Worm (Caenorhabditis elegans): Measurements from ENCODE around the gene gst-5.
A peak's percentile ranks its signal among the peaks of the same experiment; 100 is the strongest.
"Not testable (repeated sequence)": the region's sequence is repeated elsewhere in the genome, so short reads cannot be mapped to it uniquely, and the experiment has no call there.

Gene gst-5

DNA sequence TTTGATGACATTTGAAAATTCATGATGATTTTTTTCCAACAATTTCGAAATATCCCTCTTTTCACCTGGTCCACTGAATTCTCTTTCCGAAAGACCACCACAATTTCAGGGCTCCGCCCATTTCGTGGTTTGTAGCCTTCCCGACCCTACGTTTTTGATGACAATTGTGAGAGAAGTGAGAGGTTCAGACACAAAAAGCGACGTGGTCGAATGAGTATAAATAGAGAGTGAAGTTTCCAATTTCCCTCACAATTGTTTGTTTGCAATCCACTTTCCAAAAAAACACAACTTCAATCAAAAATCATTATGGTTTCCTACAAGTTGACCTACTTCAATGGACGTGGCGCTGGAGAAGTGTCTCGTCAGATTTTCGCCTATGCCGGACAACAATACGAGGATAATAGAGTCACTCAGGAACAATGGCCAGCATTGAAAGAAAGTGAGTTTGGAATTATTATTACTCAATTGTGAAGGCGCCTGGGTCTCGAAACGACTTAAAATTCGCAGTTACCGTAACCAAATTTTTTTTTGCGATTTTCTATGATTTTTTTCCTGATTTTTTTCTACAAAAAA lies at the start of gene gst-5:
Gene gst-5 (plus strand): TSS at position 246 of the 573 bp plus-strand sequence.
- TF ChIP-seq zag-1 (tag; optimal IDR thresholded peaks at IDR 0.05) (no peak), skn-1 (tag; optimal IDR thresholded peaks at IDR 0.05) (peak; percentile 61), nhr-67 (tag; optimal IDR thresholded peaks at IDR 0.05) (no peak), ama-1 (optimal IDR thresholded peaks at IDR 0.05) (peak; percentile 21), elt-2 (tag; optimal IDR thresholded peaks at IDR 0.05) (peak; percentile 33), hmg-11 (tag; optimal IDR thresholded peaks at IDR 0.05) (peak; percentile 9), ZK546.5 (tag; optimal IDR thresholded peaks at IDR 0.05) (no peak), pha-4 (tag; optimal IDR thresholded peaks at IDR 0.05) (peak; percentile 89), pqm-1 (tag; optimal IDR thresholded peaks at IDR 0.05) (peak; percentile 17), nhr-77 (tag; optimal IDR thresholded peaks at IDR 0.05) (no peak), nhr-11 (tag; optimal IDR thresholded peaks at IDR 0.05) (peak; percentile 67), elt-3 (tag; optimal IDR thresholded peaks at IDR 0.05) (no peak), aly-2 (tag; optimal IDR thresholded peaks at IDR 0.05) (no peak), lin-15B (tag; optimal IDR thresholded peaks at IDR 0.05) (peak; percentile 15), ceh-9 (tag; optimal IDR thresholded peaks at IDR 0.05) (no peak), nhr-23 (tag; optimal IDR thresholded peaks at IDR 0.05) (peak; percentile 30), nfya-1 (tag; optimal IDR thresholded peaks at IDR 0.05; ENCODE audit: insufficient read depth) (peak; percentile 39)

DNA sequence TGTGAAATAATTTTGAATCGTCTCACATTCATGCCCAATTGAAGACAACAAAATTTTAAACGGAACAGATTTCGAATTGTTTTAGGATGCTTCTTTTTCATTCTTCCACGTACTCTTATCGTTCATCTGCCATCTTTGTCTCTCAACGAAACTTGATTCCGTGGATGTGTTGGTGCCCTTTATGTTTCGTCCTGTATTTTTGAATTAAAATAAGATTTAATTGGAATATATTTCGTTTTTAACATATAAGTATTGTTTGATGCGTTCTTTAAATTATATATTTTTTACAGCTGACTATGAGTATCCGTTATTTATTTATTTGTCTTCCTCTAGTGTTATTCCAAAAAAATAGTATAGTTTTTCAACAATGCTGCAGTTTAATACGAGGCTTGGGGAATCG lies 48.0 kb upstream of the gst-5 start, which contains the start of gene gly-1:
Gene gly-1 (minus strand): TSS at position 101 of the 400 bp plus-strand sequence.
- no peak for TF ChIP-seq nfya-1 (tag; optimal IDR thresholded peaks at IDR 0.05; ENCODE audit: insufficient read depth)
- TF ChIP-seq elt-3 (tag; optimal IDR thresholded peaks at IDR 0.05), result no peak
- no peak for TF ChIP-seq ceh-16 (tag; optimal IDR thresholded peaks at IDR 0.05)
- TF ChIP-seq nhr-11 (tag; optimal IDR thresholded peaks at IDR 0.05), result no peak
- no peak for TF ChIP-seq unc-39 (tag; optimal IDR thresholded peaks at IDR 0.05)

DNA sequence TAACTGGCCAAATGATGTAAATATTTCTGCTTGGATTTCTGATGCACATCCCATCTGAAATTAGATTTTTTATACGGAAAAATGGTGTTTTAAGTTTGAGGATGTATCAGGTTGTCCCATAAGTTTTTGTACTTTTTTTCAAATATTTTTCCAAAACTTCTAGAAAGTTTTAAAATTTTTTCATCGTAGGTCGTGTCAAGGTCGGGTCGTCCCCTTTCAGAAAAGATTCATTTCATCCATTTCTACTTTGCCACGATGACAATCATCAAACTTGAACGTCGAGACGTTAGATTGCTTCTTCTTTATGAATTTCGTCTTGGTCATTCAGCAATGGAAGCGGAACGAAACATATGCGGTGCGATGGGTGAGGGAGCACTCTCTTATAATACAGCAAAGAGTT lies 45.8 kb upstream of the gst-5 start, which contains the start of gene sra-12:
Gene sra-12 (minus strand): TSS at position 101 of the 400 bp plus-strand sequence.
- not testable (repeated sequence) for TF ChIP-seq ZK546.5 (tag; optimal IDR thresholded peaks at IDR 0.05); unc-39 (tag; optimal IDR thresholded peaks at IDR 0.05); nhr-43 (tag; optimal IDR thresholded peaks at IDR 0.05; ENCODE audit: poor library complexity, severe bottlenecking)

DNA sequence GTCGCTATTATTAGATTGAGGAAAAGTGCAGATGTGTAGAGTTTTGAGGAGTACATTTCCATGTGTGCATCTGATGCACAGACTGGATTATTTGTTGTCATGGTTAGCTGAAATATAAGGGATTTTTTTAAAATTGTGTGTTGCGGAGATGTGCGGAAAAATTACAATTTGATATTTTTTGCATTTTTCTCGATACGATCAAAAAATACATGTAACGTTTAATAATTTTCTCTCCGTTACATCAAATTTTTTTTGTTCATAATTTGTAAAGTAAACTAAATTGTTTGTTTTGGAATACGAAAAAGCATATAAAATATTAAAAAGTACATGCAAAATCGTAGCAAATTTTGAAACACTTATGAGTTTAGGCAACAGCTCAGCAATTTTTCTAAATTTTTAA lies 39.9 kb upstream of the gst-5 start, which contains the start of gene sra-11:
Gene sra-11 (minus strand): TSS at position 101 of the 400 bp plus-strand sequence.
- no peak for TF ChIP-seq nhr-77 (tag; optimal IDR thresholded peaks at IDR 0.05)
- TF ChIP-seq ztf-11 (tag; optimal IDR thresholded peaks at IDR 0.05), result no peak
- no peak for TF ChIP-seq nhr-43 (tag; optimal IDR thresholded peaks at IDR 0.05; ENCODE audit: poor library complexity, severe bottlenecking)
- no peak for TF ChIP-seq zag-1 (tag; optimal IDR thresholded peaks at IDR 0.05)
- TF ChIP-seq eor-1 (tag; optimal IDR thresholded peaks at IDR 0.05), result no peak
- TF ChIP-seq ceh-9 (tag; optimal IDR thresholded peaks at IDR 0.05), result no peak
- no peak for TF ChIP-seq fkh-2 (tag; optimal IDR thresholded peaks at IDR 0.05)
- no peak for TF ChIP-seq fos-1 (tag; optimal IDR thresholded peaks at IDR 0.05)

DNA sequence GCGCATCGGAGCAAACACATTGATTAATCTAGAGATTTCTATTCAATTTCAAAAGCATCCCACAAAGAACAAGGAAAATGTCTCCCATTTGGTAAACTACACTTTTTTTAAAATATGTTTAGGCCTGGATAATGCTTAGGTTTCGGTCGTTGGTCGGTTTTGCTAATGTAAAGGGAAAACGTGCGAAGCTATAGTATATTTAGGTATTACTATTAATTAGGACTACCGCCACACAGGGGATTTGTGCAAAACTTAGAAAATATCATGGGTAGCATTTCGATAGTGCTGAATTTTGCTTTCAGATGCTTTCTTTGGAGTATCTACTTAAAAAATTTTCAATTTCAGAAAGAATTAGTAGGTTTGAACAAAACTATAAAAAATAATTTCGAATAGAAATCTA lies 37.2 kb upstream of the gst-5 start:
- TF ChIP-seq lin-15B (tag; optimal IDR thresholded peaks at IDR 0.05) (no peak), ceh-9 (tag; optimal IDR thresholded peaks at IDR 0.05) (no peak)

DNA sequence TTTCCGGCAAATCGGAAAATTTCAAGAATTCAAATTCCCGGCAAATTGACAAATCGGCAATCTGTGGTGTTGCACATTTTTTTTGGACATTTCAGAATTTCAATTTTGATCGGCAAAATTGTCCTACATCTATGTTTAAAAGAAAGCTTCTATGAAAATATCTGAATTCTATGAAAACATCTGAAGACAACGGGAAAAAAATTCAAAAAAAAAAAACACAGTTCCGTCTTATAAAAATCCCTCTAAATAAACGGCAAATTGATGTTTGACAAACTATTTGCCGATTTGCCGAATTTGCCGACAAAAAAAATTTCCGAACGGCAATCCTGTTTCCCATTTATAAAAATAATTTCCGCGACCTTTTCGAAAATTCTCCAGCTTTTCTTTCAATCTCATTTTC lies 35.8 kb upstream of the gst-5 start, which contains the start of gene F44F4.15:
Gene F44F4.15 (plus strand): TSS at position 301 of the 400 bp plus-strand sequence.
- TF ChIP-seq elt-1 (tag; optimal IDR thresholded peaks at IDR 0.05) (no peak), fos-1 (tag; optimal IDR thresholded peaks at IDR 0.05) (no peak), tbx-2 (tag; optimal IDR thresholded peaks at IDR 0.05) (no peak), skn-1 (tag; optimal IDR thresholded peaks at IDR 0.05) (no peak), R02D3.7 (tag; optimal IDR thresholded peaks at IDR 0.05) (no peak), pqm-1 (tag; optimal IDR thresholded peaks at IDR 0.05) (no peak), mdl-1 (tag; optimal IDR thresholded peaks at IDR 0.05) (no peak), mml-1 (tag; optimal IDR thresholded peaks at IDR 0.05) (no peak), nhr-237 (tag; optimal IDR thresholded peaks at IDR 0.05) (no peak), nhr-11 (tag; optimal IDR thresholded peaks at IDR 0.05) (no peak), unc-39 (tag; optimal IDR thresholded peaks at IDR 0.05) (no peak), ceh-16 (tag; optimal IDR thresholded peaks at IDR 0.05) (no peak), daf-12 (tag; optimal IDR thresholded peaks at IDR 0.05) (no peak), ama-1 (optimal IDR thresholded peaks at IDR 0.05) (no peak)

Measured in whole organism, L3 larva.